Fruit fly (Drosophila melanogaster): ENCODE results near the gene CG32572.

Gene CG32572

dm6 chrX:16751579-16752156 is 30.7 kb downstream of the CG32572 start, which contains the start of gene goe (continued):
- TF ChIP-seq ara (GFP tag; IDR thresholded peaks at IDR 0.05) (peak; percentile 67), NfI (GFP tag; optimal IDR thresholded peaks at IDR 0.05) (peak; percentile 90), CG10565 (GFP tag; optimal IDR thresholded peaks at IDR 0.05) (no peak), gce (GFP tag; IDR thresholded peaks at IDR 0.05) (peak; percentile 66; the same call in 2 of the 3 replicates), pros (GFP tag; optimal IDR thresholded peaks at IDR 0.05) (no peak), Deaf1 (tag; optimal IDR thresholded peaks at IDR 0.05) (no peak), gcm2 (GFP tag; optimal IDR thresholded peaks at IDR 0.05) (peak; percentile 49), Max (GFP tag; optimal IDR thresholded peaks at IDR 0.05) (peak; percentile 37), CG11723 (GFP tag; optimal IDR thresholded peaks at IDR 0.05) (peak; percentile 64), yki (optimal IDR thresholded peaks at IDR 0.05) (no peak), CG7786 (GFP tag; optimal IDR thresholded peaks at IDR 0.05) (peak; percentile 80), CG3281 (GFP tag; optimal IDR thresholded peaks at IDR 0.05) (peak; percentile 77), wek (GFP tag; optimal IDR thresholded peaks at IDR 0.05) (peak; percentile 77), cas (GFP tag; IDR thresholded peaks at IDR 0.05) (no peak; the same call in 1 of the 2 replicates), CG12744 (GFP tag; optimal IDR thresholded peaks at IDR 0.05) (peak; percentile 76), hth (optimal IDR thresholded peaks at IDR 0.05) (no peak), TFAM (GFP tag; optimal IDR thresholded peaks at IDR 0.05) (no peak), tio (GFP tag; optimal IDR thresholded peaks at IDR 0.05) (peak; percentile 68), Camta (GFP tag; optimal IDR thresholded peaks at IDR 0.05) (peak; percentile 72), Dek (tag; optimal IDR thresholded peaks at IDR 0.05) (peak; percentile 82), HLH4C (GFP tag; IDR thresholded peaks at IDR 0.05; ENCODE audit: partially characterized antibody) (peak; percentile 70), CG14710 (tag; optimal IDR thresholded peaks at IDR 0.05) (peak; percentile 70), HLHmδ (GFP tag; optimal IDR thresholded peaks at IDR 0.05) (no peak), CG6854 (GFP tag; optimal IDR thresholded peaks at IDR 0.05) (peak; percentile 50), CG11695 (GFP tag; IDR thresholded peaks at IDR 0.05) (peak; percentile 29; the same call in 1 of the 3 replicates), NK7.1 (GFP tag; optimal IDR thresholded peaks at IDR 0.05) (peak; percentile 70), CG1529 (GFP tag; optimal IDR thresholded peaks at IDR 0.05) (peak; percentile 6), CG5180 (GFP tag; optimal IDR thresholded peaks at IDR 0.05) (no peak), CG4328 (GFP tag; optimal IDR thresholded peaks at IDR 0.05) (peak; percentile 64), repo (GFP tag; optimal IDR thresholded peaks at IDR 0.05) (peak; percentile 69), D19A (tag; optimal IDR thresholded peaks at IDR 0.05) (no peak), crc (GFP tag; optimal IDR thresholded peaks at IDR 0.05) (peak; percentile 59), CrebB (tag; optimal IDR thresholded peaks at IDR 0.05) (peak; percentile 83), CG7928 (GFP tag; optimal IDR thresholded peaks at IDR 0.05) (peak; percentile 46), CG12104 (GFP tag; optimal IDR thresholded peaks at IDR 0.05) (peak; percentile 68), ase (GFP tag; IDR thresholded peaks at IDR 0.05) (peak; percentile 73; the same call in 2 of the 3 replicates), CG2120 (GFP tag; optimal IDR thresholded peaks at IDR 0.05) (peak; percentile 89), CG10274 (GFP tag; optimal IDR thresholded peaks at IDR 0.05) (peak; percentile 19), CG6175 (GFP tag; IDR thresholded peaks at IDR 0.05) (peak; percentile 79), CG31224 (GFP tag; IDR thresholded peaks at IDR 0.05) (peak; percentile 69), CG9797 (GFP tag; optimal IDR thresholded peaks at IDR 0.05) (peak; percentile 41), CG7372 (GFP tag; IDR thresholded peaks at IDR 0.05) (peak; percentile 58; the same call in 1 of the 2 replicates), Fer2 (tag; optimal IDR thresholded peaks at IDR 0.05) (peak; percentile 20), CG4617 (GFP tag; optimal IDR thresholded peaks at IDR 0.05; ENCODE audit: borderline replicate concordance) (peak; percentile 25), nmo (GFP tag; optimal IDR thresholded peaks at IDR 0.05) (peak; percentile 76), CG8944 (GFP tag; optimal IDR thresholded peaks at IDR 0.05) (peak; percentile 85), Gsc (GFP tag; IDR thresholded peaks at IDR 0.05) (no peak), bigmax (GFP tag; optimal IDR thresholded peaks at IDR 0.05) (peak; percentile 0), lilli (GFP tag; optimal IDR thresholded peaks at IDR 0.05) (peak; percentile 85), CG15601 (tag; optimal IDR thresholded peaks at IDR 0.05) (peak; percentile 85), Atf3 (GFP tag; optimal IDR thresholded peaks at IDR 0.05) (peak; percentile 74)
